Fruit fly (Drosophila melanogaster): ENCODE data around the gene CG14551.
A peak's percentile ranks its signal among the peaks of the same experiment; 100 is the strongest.

CG14551 gene

DNA sequence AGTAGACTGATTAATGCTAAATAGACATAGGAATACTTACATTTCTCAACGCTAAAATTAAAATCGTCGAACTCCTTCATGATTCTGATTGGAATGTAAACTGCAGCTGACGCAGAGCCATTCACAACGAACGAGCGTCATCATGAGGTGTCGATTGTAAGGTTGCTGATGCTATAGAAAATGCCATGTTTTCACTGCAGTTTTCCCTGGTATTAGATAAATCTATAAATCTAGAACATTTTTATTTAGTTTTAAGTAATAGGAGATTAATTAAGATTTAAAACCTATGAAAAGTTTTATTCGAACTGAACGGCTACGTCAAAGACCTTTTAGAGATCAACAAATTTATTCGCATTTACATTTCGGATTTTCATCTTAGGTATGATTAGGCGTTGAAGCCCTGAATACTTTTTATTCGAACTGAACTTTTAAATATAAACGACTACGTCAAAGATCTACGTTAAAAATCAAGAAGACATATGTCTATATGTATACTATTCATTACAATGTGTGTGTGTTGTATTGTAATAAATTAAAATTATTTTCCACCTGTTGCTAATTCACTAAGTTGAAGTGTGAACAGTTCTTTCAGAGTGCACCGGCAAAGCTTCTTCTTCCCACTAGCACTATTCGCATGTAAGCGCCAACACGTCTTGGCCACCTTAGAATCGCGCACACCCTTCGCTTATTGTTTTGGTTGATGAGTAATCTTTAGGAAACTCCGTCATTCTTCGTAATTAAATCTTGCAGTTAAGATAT, 10.5 kb downstream of the CG14551 start, which contains the start of the genes Exo84 and Vps2 (continued):
- peak; percentile 67 for TF ChIP-seq Abd-B (GFP tag; optimal IDR thresholded peaks at IDR 0.05)
- peak in 1 of 2 experiments; percentile 68 for TF ChIP-seq Pdp1 (GFP tag; optimal IDR thresholded peaks at IDR 0.05)
- TF ChIP-seq Chrac-16 (GFP tag; optimal IDR thresholded peaks at IDR 0.05) = peak; percentile 38
- TF ChIP-seq CG12236 (GFP tag; optimal IDR thresholded peaks at IDR 0.05) = no peak
- peak; percentile 55 for TF ChIP-seq CG12659 (GFP tag; optimal IDR thresholded peaks at IDR 0.05)
- TF ChIP-seq CG9932 (GFP tag; IDR thresholded peaks at IDR 0.05) = peak; percentile 64
- TF ChIP-seq sob (GFP tag; IDR thresholded peaks at IDR 0.05) = peak; percentile 5; the same call in 1 of the 2 replicates
- peak; percentile 56 for TF ChIP-seq Nf-YC (tag; optimal IDR thresholded peaks at IDR 0.05)
- TF ChIP-seq NfI (GFP tag; optimal IDR thresholded peaks at IDR 0.05) = peak; percentile 36
- TF ChIP-seq CG10209 (GFP tag; optimal IDR thresholded peaks at IDR 0.05) = peak; percentile 24
- peak; percentile 29 for TF ChIP-seq fd3F (GFP tag; optimal IDR thresholded peaks at IDR 0.05)
- TF ChIP-seq CG6272 (GFP tag; IDR thresholded peaks at IDR 0.05) = 0 out of 2 replicates have a peak, but pooled peaks have one; percentile 28
- TF ChIP-seq CG7357 (GFP tag; IDR thresholded peaks at IDR 0.05) = peak; percentile 93
- TF ChIP-seq pho (GFP tag; optimal IDR thresholded peaks at IDR 0.05) = peak; percentile 47
- TF ChIP-seq Xrp1 (GFP tag; IDR thresholded peaks at IDR 0.05) = 0 out of 2 replicates have a peak, but pooled peaks have one; percentile 9
- TF ChIP-seq Hmr (GFP tag; optimal IDR thresholded peaks at IDR 0.05) = no peak
- TF ChIP-seq Ptx1 (GFP tag; IDR thresholded peaks at IDR 0.05) = peak; percentile 73
- no peak for TF ChIP-seq CG9876 (GFP tag; optimal IDR thresholded peaks at IDR 0.05)
- TF ChIP-seq Xbp1 (GFP tag; optimal IDR thresholded peaks at IDR 0.05) = peak; percentile 55
- peak; percentile 63 for TF ChIP-seq zfh2 (GFP tag; optimal IDR thresholded peaks at IDR 0.05)
- no peak for TF ChIP-seq vfl (GFP tag; optimal IDR thresholded peaks at IDR 0.05)
- TF ChIP-seq CG14860 (GFP tag; IDR thresholded peaks at IDR 0.05; ENCODE audit: partially characterized antibody) = no peak
- no peak for TF ChIP-seq CG16779 (GFP tag; IDR thresholded peaks at IDR 0.05)
- no peak for TF ChIP-seq zf30C (GFP tag; optimal IDR thresholded peaks at IDR 0.05)
- peak; percentile 68 for TF ChIP-seq CG14710 (tag; optimal IDR thresholded peaks at IDR 0.05)
- peak; percentile 67 for TF ChIP-seq grau (tag; optimal IDR thresholded peaks at IDR 0.05)
- no peak for TF ChIP-seq ap (GFP tag; IDR thresholded peaks at IDR 0.05)
- no peak for TF ChIP-seq sima (GFP tag; optimal IDR thresholded peaks at IDR 0.05)
- TF ChIP-seq NFAT (GFP tag; IDR thresholded peaks at IDR 0.05) = peak; percentile 26; the same call in 1 of the 2 replicates
- no peak for TF ChIP-seq CG4854 (GFP tag; optimal IDR thresholded peaks at IDR 0.05)
- peak; percentile 9 for TF ChIP-seq chif (GFP tag; optimal IDR thresholded peaks at IDR 0.05)
- peak; percentile 86 for TF ChIP-seq ssp (GFP tag; IDR thresholded peaks at IDR 0.05)
- TF ChIP-seq pnt (GFP tag; optimal IDR thresholded peaks at IDR 0.05) = peak; percentile 53
- TF ChIP-seq slp2 (GFP tag; optimal IDR thresholded peaks at IDR 0.05) = no peak
- no peak for TF ChIP-seq HmgD (GFP tag; optimal IDR thresholded peaks at IDR 0.05)
- peak; percentile 20 for TF ChIP-seq D19B (GFP tag; optimal IDR thresholded peaks at IDR 0.05)
- peak; percentile 46; the same call in 1 of the 2 replicates for TF ChIP-seq sisA (GFP tag; IDR thresholded peaks at IDR 0.05)
- peak; percentile 30 for TF ChIP-seq Med (GFP tag)
- peak; percentile 50 for TF ChIP-seq CG8924 (tag; optimal IDR thresholded peaks at IDR 0.05)
- TF ChIP-seq CTCF (GFP tag; optimal IDR thresholded peaks at IDR 0.05) = no peak
- TF ChIP-seq Camta (GFP tag; optimal IDR thresholded peaks at IDR 0.05) = peak; percentile 17
- peak; percentile 80 for TF ChIP-seq dysf (GFP tag; IDR thresholded peaks at IDR 0.05)
- TF ChIP-seq lov (optimal IDR thresholded peaks at IDR 0.05) = no peak
- TF ChIP-seq lov (GFP tag; IDR thresholded peaks at IDR 0.05) = no peak
- no peak for TF ChIP-seq ftz-f1 (GFP tag; optimal IDR thresholded peaks at IDR 0.05)
- TF ChIP-seq CG2129 (GFP tag; IDR thresholded peaks at IDR 0.05; ENCODE audit: partially characterized antibody) = no peak
- no peak for TF ChIP-seq CG1024 (GFP tag; IDR thresholded peaks at IDR 0.05)
- no peak for TF ChIP-seq HLH3B (GFP tag; IDR thresholded peaks at IDR 0.05)
- no peak for TF ChIP-seq CG1529 (GFP tag; optimal IDR thresholded peaks at IDR 0.05)
- peak; percentile 81 for TF ChIP-seq sens (GFP tag)
- peak; percentile 57 for TF ChIP-seq ind (GFP tag; optimal IDR thresholded peaks at IDR 0.05)

All from whole organism, embryonic.